Worm (Caenorhabditis elegans) whole organism, L1 larva: Measurements from ENCODE around the gene vha-17.

Experiments used
- alr-1 ChIP-seq: fragments of 200-800 bp; sonication (Bioruptor generic); optimal IDR thresholded peaks from 2 replicates; lab custom pipeline; 2018; ENCODE audit warnings: borderline replicate concordance, mild to moderate bottlenecking, missing genetic modification characterization, missing compliant biosample characterization
- ceh-8 ChIP-seq: fragments of 200-800 bp; sonication (Bioruptor generic); optimal IDR thresholded peaks from 2 replicates; lab custom pipeline; 2018; ENCODE audit warnings: mild to moderate bottlenecking, missing genetic modification characterization, moderate library complexity, missing compliant biosample characterization
- efl-1 ChIP-seq, 4 experiments: fragments of 150-350 bp; optimal IDR thresholded peaks in 3 of 4; peaks in 1 of 4; 1 replicate in 1 of 4; 2 replicates in 3 of 4; lab custom pipeline; 2014; ENCODE audit warnings: missing biosample characterization in 2 of 4, missing genetic modification characterization in 2 of 4, missing genetic modification reagents in 2 of 4
- egl-27 ChIP-seq, 2 experiments: fragments of 150-350 bp in 1 of 2; sonication (generic microtip); optimal IDR thresholded peaks; 3 replicates each; lab custom pipeline; 2017 to 2018; ENCODE audit warnings: missing biosample characterization in 2 of 2, missing genetic modification characterization in 2 of 2, missing genetic modification reagents in 2 of 2
- elt-2 ChIP-seq: sonication (generic microtip); optimal IDR thresholded peaks from 2 replicates; lab custom pipeline; 2016; ENCODE audit warnings: missing genetic modification characterization, mild to moderate bottlenecking, inconsistent platforms, missing compliant biosample characterization, missing genetic modification reagents
- fkh-8 ChIP-seq: sonication (generic microtip); optimal IDR thresholded peaks from 2 replicates; lab custom pipeline; 2016; ENCODE audit warnings: mild to moderate bottlenecking, missing genetic modification characterization, missing compliant biosample characterization
- hlh-4 ChIP-seq: sonication (generic microtip); optimal IDR thresholded peaks from 2 replicates; lab custom pipeline; 2016; ENCODE audit warnings: mild to moderate bottlenecking, missing genetic modification characterization, missing compliant biosample characterization
- lin-14 ChIP-seq: fragments of 200-800 bp; sonication (Bioruptor generic); optimal IDR thresholded peaks from 2 replicates; lab custom pipeline; 2018; ENCODE audit warnings: mild to moderate bottlenecking, missing genetic modification characterization, moderate library complexity, missing compliant biosample characterization
- lin-35 ChIP-seq, 2 experiments: fragments of 150-350 bp; optimal IDR thresholded peaks; 2 replicates each; lab custom pipeline; 2014; ENCODE audit warnings: missing biosample characterization in 2 of 2, missing genetic modification characterization in 2 of 2, missing genetic modification reagents in 2 of 2
- lsy-2 ChIP-seq, 2 experiments: fragments of 150-350 bp; optimal IDR thresholded peaks; 2 replicates each; lab custom pipeline; 2014; ENCODE audit warnings: missing biosample characterization in 2 of 2, missing genetic modification characterization in 2 of 2
- mep-1 ChIP-seq: fragments of 150-350 bp; optimal IDR thresholded peaks from 2 replicates; lab custom pipeline; 2014; ENCODE audit warnings: missing biosample characterization, missing genetic modification characterization
- nhr-11 ChIP-seq: fragments of 150-350 bp; optimal IDR thresholded peaks from 2 replicates; lab custom pipeline; 2014; ENCODE audit warnings: missing biosample characterization, missing genetic modification characterization
- nhr-12 ChIP-seq: sonication (generic microtip); optimal IDR thresholded peaks from 2 replicates; lab custom pipeline; 2017; ENCODE audit warnings: missing biosample characterization, missing genetic modification characterization
- nhr-28 ChIP-seq: fragments of 150-350 bp; optimal IDR thresholded peaks from 2 replicates; lab custom pipeline; 2014; ENCODE audit warnings: missing biosample characterization, missing genetic modification characterization
- nhr-71 ChIP-seq: sonication (generic microtip); optimal IDR thresholded peaks from 2 replicates; lab custom pipeline; 2016; ENCODE audit warnings: mild to moderate bottlenecking, missing genetic modification characterization, moderate library complexity, missing compliant biosample characterization
- nhr-85 ChIP-seq: sonication (generic microtip); peaks from one replicate; lab custom pipeline; 2016; ENCODE audit warnings: missing genetic modification characterization, inconsistent platforms, missing compliant biosample characterization
- rnt-1 ChIP-seq: sonication (generic microtip); optimal IDR thresholded peaks from 2 replicates; lab custom pipeline; 2016; ENCODE audit warnings: mild to moderate bottlenecking, missing genetic modification characterization, moderate library complexity, missing compliant biosample characterization
- skn-1 ChIP-seq: fragments of 150-350 bp; optimal IDR thresholded peaks from 2 replicates; lab custom pipeline; 2014; ENCODE audit warnings: missing biosample characterization, missing genetic modification characterization
- snu-23 ChIP-seq: sonication (generic microtip); optimal IDR thresholded peaks from 2 replicates; lab custom pipeline; 2016; ENCODE audit warnings: missing genetic modification characterization, missing compliant biosample characterization
- swsn-7 ChIP-seq: sonication (generic microtip); optimal IDR thresholded peaks from 2 replicates; lab custom pipeline; 2016; ENCODE audit warnings: missing genetic modification characterization, missing compliant biosample characterization
- unc-130 ChIP-seq: fragments of 150-350 bp; optimal IDR thresholded peaks from 2 replicates; lab custom pipeline; 2017; ENCODE audit warnings: missing biosample characterization, missing genetic modification characterization, inconsistent platforms
- unc-86 ChIP-seq: sonication (generic microtip); optimal IDR thresholded peaks from 2 replicates; lab custom pipeline; 2016; ENCODE audit warnings: missing genetic modification characterization, missing compliant biosample characterization

Gene vha-17

ce11 chrIV:9367852-9368627, 46.4 kb downstream of the vha-17 start:
- TF ChIP-seq swsn-7 (no peak), nhr-11 (no peak), alr-1 (tag; lab: Kevin White, UChicago) (no peak), lin-14 (peak; percentile 59), nhr-71 (tag; lab: Kevin White, UChicago) (peak; percentile 9), lsy-2 (tag; optimal IDR thresholded peaks at IDR 0.05; lab: Kevin White, UChicago) (peak in 1 of 2 experiments; percentile 45), unc-130 (tag; lab: Kevin White, UChicago) (no peak), mep-1 (tag; lab: Kevin White, UChicago) (peak; percentile 16), unc-86 (no peak), rnt-1 (tag; lab: Kevin White, UChicago) (peak; percentile 36), nhr-85 (tag; lab: Kevin White, UChicago) (peak; percentile 62), egl-27 (tag; optimal IDR thresholded peaks at IDR 0.05; lab: Kevin White, UChicago) (no peak), nhr-12 (no peak), efl-1 (optimal IDR thresholded peaks at IDR 0.05; lab: Kevin White, UChicago) (peak; percentile 19 to 40), efl-1 (GFP tag; optimal IDR thresholded peaks at IDR 0.05 in 1 of 2; lab: Kevin White, UChicago) (peak in 1 of 2 experiments; percentile 48), snu-23 (GFP tag; lab: Kevin White, UChicago) (peak; percentile 41), lin-35 (GFP tag; optimal IDR thresholded peaks at IDR 0.05; lab: Kevin White, UChicago) (peak in 1 of 2 experiments; percentile 55)

DNA sequence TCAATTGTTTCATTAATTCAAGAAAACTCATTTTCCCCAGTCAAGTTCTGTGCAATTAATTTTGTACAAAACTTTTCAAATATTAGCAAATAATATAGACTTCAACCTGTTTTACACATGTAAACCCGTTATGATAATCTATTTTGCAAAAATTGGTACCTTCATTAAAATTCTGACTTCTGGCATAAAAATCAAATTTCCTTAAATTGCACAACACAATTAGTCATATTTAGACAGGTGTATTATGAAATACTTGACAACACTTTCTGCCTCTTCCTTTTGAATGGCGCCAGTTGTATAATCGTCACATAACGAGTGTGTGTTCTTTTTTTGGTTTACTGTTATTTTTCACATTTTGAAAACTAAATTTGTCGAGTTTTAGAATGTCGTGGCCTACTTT, 49.5 kb downstream of the vha-17 start, which contains the start of gene fbxc-58:
TSS of gene fbxc-58 (plus strand) at position 383 of the 400 bp plus-strand sequence.
- TF ChIP-seq fkh-8 (tag; lab: Kevin White, UChicago) (no peak), nhr-28 (tag; lab: Kevin White, UChicago) (no peak), ceh-8 (GFP tag; lab: Kevin White, UChicago) (no peak), efl-1 (optimal IDR thresholded peaks at IDR 0.05; lab: Kevin White, UChicago) (no peak), efl-1 (GFP tag; optimal IDR thresholded peaks at IDR 0.05 in 1 of 2; lab: Kevin White, UChicago) (peak in 1 of 2 experiments; percentile 45), mep-1 (tag; lab: Kevin White, UChicago) (no peak), hlh-4 (tag; lab: Kevin White, UChicago) (no peak), elt-2 (tag; lab: Kevin White, UChicago) (no peak), skn-1 (peak; percentile 46)
